Worm (Caenorhabditis elegans) whole organism, L4 larva: ENCODE measurements around the gene rps-11.

Experiments
- F49E8.2 ChIP-seq: sonication (generic microtip); optimal IDR thresholded peaks from 2 replicates; lab custom pipeline; 2016; ENCODE audit warnings: missing compliant biosample characterization, mild to moderate bottlenecking, missing genetic modification characterization, borderline replicate concordance
- T20F7.1 ChIP-seq: fragments of 200-800 bp; sonication (Bioruptor generic); optimal IDR thresholded peaks from 2 replicates; lab custom pipeline; 2018; ENCODE audit warnings: mild to moderate bottlenecking, missing genetic modification characterization, missing compliant biosample characterization
- Y5F2A.4 ChIP-seq: fragments of 200-800 bp; sonication (Bioruptor generic); optimal IDR thresholded peaks from 2 replicates; lab custom pipeline; 2018; ENCODE audit warnings: mild to moderate bottlenecking, missing genetic modification characterization, missing compliant biosample characterization
- ces-1 ChIP-seq: fragments of 150-350 bp; sonication (generic microtip); optimal IDR thresholded peaks from 4 replicates; lab custom pipeline; 2014; ENCODE audit warnings: missing biosample characterization, missing genetic modification reagents, missing genetic modification characterization
- dpl-1 ChIP-seq: fragments of 150-350 bp; optimal IDR thresholded peaks from 2 replicates; lab custom pipeline; 2014; ENCODE audit warnings: missing biosample characterization, missing genetic modification reagents, missing genetic modification characterization
- lin-13 ChIP-seq: fragments of 150-350 bp; optimal IDR thresholded peaks from 2 replicates; lab custom pipeline; 2014; ENCODE audit warnings: missing biosample characterization, missing genetic modification reagents, missing genetic modification characterization
- lir-3 ChIP-seq: sonication (generic microtip); optimal IDR thresholded peaks from 2 replicates; lab custom pipeline; 2016; ENCODE audit warnings: mild to moderate bottlenecking, missing genetic modification characterization, missing compliant biosample characterization
- lsy-2 ChIP-seq, 2 experiments: fragments of 150-350 bp in 1 of 2; sonication (generic microtip) in 1 of 2; optimal IDR thresholded peaks; 2 replicates each; lab custom pipeline; 2014 to 2017; ENCODE audit warnings: missing biosample characterization in 2 of 2, missing genetic modification characterization in 2 of 2
- mdl-1 ChIP-seq, 2 experiments: fragments of 150-350 bp in 1 of 2; sonication (generic microtip) in 1 of 2; optimal IDR thresholded peaks; 2 replicates each; lab custom pipeline; 2014 to 2017; ENCODE audit warnings: missing biosample characterization in 2 of 2, missing genetic modification characterization in 2 of 2
- nhr-11 ChIP-seq: fragments of 150-350 bp; optimal IDR thresholded peaks from 2 replicates; lab custom pipeline; 2014; ENCODE audit warnings: missing biosample characterization, missing genetic modification characterization
- nhr-42 ChIP-seq: fragments of 200-800 bp; sonication (Bioruptor generic); IDR thresholded peaks from 2 replicates; pipeline ENCODE4 v1.3.6; 2022; ENCODE audit warnings: missing genetic modification characterization, missing compliant biosample characterization
- set-16 ChIP-seq: fragments of 200-800 bp; sonication (Bioruptor generic); IDR thresholded peaks from 2 replicates; pipeline ENCODE4 v1.3.6; 2022; ENCODE audit warnings: missing genetic modification reagents, missing genetic modification characterization, missing compliant biosample characterization
- zag-1 ChIP-seq: fragments of 150-350 bp; optimal IDR thresholded peaks from 2 replicates; lab custom pipeline; 2014; ENCODE audit warnings: missing biosample characterization, missing genetic modification characterization
- ztf-11 ChIP-seq: fragments of 150-350 bp; optimal IDR thresholded peaks from 2 replicates; lab custom pipeline; 2014; ENCODE audit warnings: missing biosample characterization, missing genetic modification characterization

DNA sequence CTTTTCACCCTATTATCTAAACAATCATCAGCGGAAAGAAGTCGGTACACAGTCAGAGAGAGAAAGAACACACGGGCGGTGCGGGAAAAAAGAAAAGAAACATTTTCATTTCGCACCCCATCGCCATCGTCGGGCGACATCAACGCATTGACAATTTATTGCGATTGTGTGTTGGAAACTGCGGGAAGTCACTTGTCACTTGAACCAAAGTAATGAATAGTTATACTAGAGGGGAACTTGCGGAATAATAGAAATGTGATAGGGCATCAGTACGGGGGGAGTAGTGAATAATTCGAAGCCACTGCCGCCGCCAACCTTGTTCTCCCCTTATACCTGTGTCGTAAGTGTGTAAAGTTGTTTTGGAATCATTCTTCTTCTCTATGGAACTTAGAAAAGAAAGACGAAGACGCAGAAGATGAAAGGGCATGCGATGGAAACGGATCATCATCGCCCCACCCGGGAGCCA lies 31.0 kb upstream of the rps-11 start:
- TF ChIP-seq ztf-11 (no peak), T20F7.1 (GFP tag; lab: Kevin White, UChicago) (no peak), Y5F2A.4 (GFP tag; lab: Kevin White, UChicago) (no peak), mdl-1 (tag; optimal IDR thresholded peaks at IDR 0.05; lab: Kevin White, UChicago) (no peak), dpl-1 (GFP tag; lab: Kevin White, UChicago) (no peak), ces-1 (no peak), F49E8.2 (tag; lab: Kevin White, UChicago) (no peak), nhr-42 (GFP tag; lab: Robert Waterston, UW) (no peak), lsy-2 (tag; optimal IDR thresholded peaks at IDR 0.05; lab: Kevin White, UChicago) (no peak), lir-3 (no peak), lin-13 (GFP tag; lab: Kevin White, UChicago) (no peak), zag-1 (tag; lab: Kevin White, UChicago) (no peak), nhr-11 (no peak), set-16 (GFP tag; lab: Robert Waterston, UW) (no peak)
